Fruit fly (Drosophila melanogaster) whole organism, embryonic: ENCODE data around the gene CG8136.

Experiments
- Atf3 ChIP-seq: fragments of 200-800 bp; sonication (Bioruptor generic); optimal IDR thresholded peaks from 3 replicates; lab custom pipeline; 2016; ENCODE audit warnings: missing biosample characterization, missing genetic modification characterization
- Awh ChIP-seq: fragments of 200-800 bp; sonication (Bioruptor generic); IDR thresholded peaks from 2 replicates; pipeline ENCODE4, ENCODE4 v1.3.6; 2022; ENCODE audit warnings: missing biosample characterization, missing genetic modification characterization
- CG11398 ChIP-seq: fragments of 200-800 bp; sonication (Bioruptor generic); optimal IDR thresholded peaks from 2 replicates; lab custom pipeline; 2016; ENCODE audit warnings: missing biosample characterization, missing genetic modification characterization
- CG11504 ChIP-seq: fragments of 200-800 bp; sonication (Bioruptor generic); optimal IDR thresholded peaks from 3 replicates; lab custom pipeline; 2019; ENCODE audit warnings: missing biosample characterization, mild to moderate bottlenecking, missing genetic modification characterization, moderate library complexity
- CG12155 ChIP-seq: fragments of 200-800 bp; sonication (Bioruptor generic); optimal IDR thresholded peaks from 3 replicates; lab custom pipeline; 2016; ENCODE audit warnings: missing biosample characterization, missing genetic modification characterization
- CG12769 ChIP-seq: fragments of 200-800 bp; sonication (Bioruptor generic); optimal IDR thresholded peaks from 2 replicates; lab custom pipeline; 2019; ENCODE audit warnings: missing biosample characterization, mild to moderate bottlenecking, missing genetic modification characterization, moderate library complexity
- CG14441 ChIP-seq: fragments of 200-800 bp; sonication (Bioruptor generic); IDR thresholded peaks from 2 replicates; pipeline ENCODE4 v1.3.6; 2022; ENCODE audit warnings: missing biosample characterization, missing genetic modification characterization
- CG16779 ChIP-seq: fragments of 200-800 bp; sonication (Bioruptor generic); IDR thresholded peaks from 2 replicates; pipeline ENCODE4 v1.3.6; 2022; ENCODE audit warnings: missing biosample characterization, missing genetic modification characterization
- CG2120 ChIP-seq: fragments of 200-800 bp; sonication (Bioruptor generic); optimal IDR thresholded peaks from 3 replicates; lab custom pipeline; 2016; ENCODE audit warnings: missing biosample characterization, missing genetic modification characterization
- CG2199 ChIP-seq: fragments of 200-800 bp; sonication (Bioruptor generic); IDR thresholded peaks from 3 replicates; pipeline ENCODE4 v1.3.6; 2022; ENCODE audit warnings: missing biosample characterization, missing genetic modification characterization
- CG2875 ChIP-seq: fragments of 200-800 bp; sonication (Bioruptor generic); optimal IDR thresholded peaks from 2 replicates; lab custom pipeline; 2017; ENCODE audit warnings: missing biosample characterization, mild to moderate bottlenecking, missing genetic modification characterization, missing genetic modification reagents
- CG30403 ChIP-seq: fragments of 200-800 bp; sonication (Bioruptor generic); optimal IDR thresholded peaks from 3 replicates; lab custom pipeline; 2016; ENCODE audit warnings: missing biosample characterization, missing genetic modification characterization
- CG3065 ChIP-seq: fragments of 200-800 bp; sonication (Bioruptor generic); optimal IDR thresholded peaks from 2 replicates; lab custom pipeline; 2016; ENCODE audit warnings: missing biosample characterization, missing genetic modification characterization
- CG42726 ChIP-seq: fragments of 200-800 bp; sonication (Bioruptor generic); IDR thresholded peaks from 2 replicates; pipeline ENCODE4 v1.3.6; 2022; ENCODE audit warnings: missing biosample characterization, missing genetic modification characterization; ENCODE audit not compliant: partially characterized antibody
- CG4282 ChIP-seq: fragments of 200-800 bp; sonication (Bioruptor generic); optimal IDR thresholded peaks from 2 replicates; lab custom pipeline; 2016; ENCODE audit warnings: missing biosample characterization, missing genetic modification characterization
- CG4707 ChIP-seq: fragments of 200-800 bp; sonication (Bioruptor generic); optimal IDR thresholded peaks from 2 replicates; lab custom pipeline; 2018; ENCODE audit warnings: missing biosample characterization, mild to moderate bottlenecking, missing genetic modification characterization, moderate library complexity
- CG8281 ChIP-seq: fragments of 200-800 bp; sonication (Bioruptor generic); optimal IDR thresholded peaks from 2 replicates; lab custom pipeline; 2018; ENCODE audit warnings: missing biosample characterization, mild to moderate bottlenecking, missing genetic modification characterization, moderate library complexity
- CG8359 ChIP-seq: fragments of 200-800 bp; sonication (Bioruptor generic); optimal IDR thresholded peaks from 2 replicates; lab custom pipeline; 2017; ENCODE audit warnings: missing biosample characterization, mild to moderate bottlenecking, missing genetic modification characterization, borderline replicate concordance
- CG9932 ChIP-seq: fragments of 200-800 bp; sonication (Bioruptor generic); IDR thresholded peaks from 2 replicates; pipeline ENCODE4 v1.3.6; 2022; ENCODE audit warnings: missing biosample characterization, missing genetic modification characterization
- Chrac-16 ChIP-seq: fragments of 200-800 bp; sonication (Bioruptor generic); optimal IDR thresholded peaks from 3 replicates; lab custom pipeline; 2016; ENCODE audit warnings: missing biosample characterization, missing genetic modification characterization
- D19A ChIP-seq: fragments of 200-800 bp; optimal IDR thresholded peaks from 3 replicates; lab custom pipeline; 2019; ENCODE audit warnings: missing biosample characterization, mild to moderate bottlenecking, missing genetic modification characterization, moderate library complexity
- Deaf1 ChIP-seq: fragments of 200-800 bp; optimal IDR thresholded peaks from 3 replicates; lab custom pipeline; 2019; ENCODE audit warnings: missing biosample characterization, mild to moderate bottlenecking, missing genetic modification characterization, moderate library complexity
- ERR ChIP-seq: fragments of 200-800 bp; sonication (Bioruptor generic); optimal IDR thresholded peaks from 2 replicates; lab custom pipeline; 2016; ENCODE audit warnings: missing biosample characterization, missing genetic modification characterization
- Ets97D ChIP-seq: fragments of 200-800 bp; sonication (Bioruptor generic); optimal IDR thresholded peaks from 3 replicates; lab custom pipeline; 2016; ENCODE audit warnings: missing biosample characterization, missing genetic modification characterization
- Fer1 ChIP-seq: fragments of 200-800 bp; sonication (Bioruptor generic); optimal IDR thresholded peaks from 2 replicates; lab custom pipeline; 2017; ENCODE audit warnings: missing biosample characterization, mild to moderate bottlenecking, missing genetic modification characterization
- Hr3 ChIP-seq: fragments of 200-800 bp; sonication (Bioruptor generic); optimal IDR thresholded peaks from 3 replicates; lab custom pipeline; 2016; ENCODE audit warnings: missing biosample characterization, missing genetic modification characterization
- Kr ChIP-seq: fragments of 200-800 bp; sonication (Bioruptor generic); optimal IDR thresholded peaks from 2 replicates; lab custom pipeline; 2017; ENCODE audit warnings: missing biosample characterization, mild to moderate bottlenecking, missing genetic modification characterization
- Nf-YB ChIP-seq: fragments of 200-800 bp; sonication (Bioruptor generic); optimal IDR thresholded peaks from 3 replicates; lab custom pipeline; 2019; ENCODE audit warnings: missing biosample characterization, mild to moderate bottlenecking, missing genetic modification characterization, moderate library complexity
- Nf-YC ChIP-seq: fragments of 200-800 bp; optimal IDR thresholded peaks from 3 replicates; lab custom pipeline; 2019; ENCODE audit warnings: missing biosample characterization, mild to moderate bottlenecking, missing genetic modification characterization, moderate library complexity
- Optix ChIP-seq: fragments of 200-800 bp; sonication (Bioruptor generic); IDR thresholded peaks from 3 replicates; pipeline ENCODE4 v1.3.6; 2022; ENCODE audit warnings: missing biosample characterization, missing genetic modification characterization
- Stat92E ChIP-seq, 3 experiments: fragments of >200 bp in 2 of 3; fragments of 200-800 bp in 1 of 3; sonication (Bioruptor generic) in 1 of 3; optimal IDR thresholded peaks; 2 replicates each; lab custom pipeline; 2017 to 2019; ENCODE audit warnings: missing biosample characterization in 3 of 3, missing genetic modification characterization in 3 of 3, mild to moderate bottlenecking in 1 of 3, moderate library complexity in 1 of 3
- cato ChIP-seq: fragments of 200-800 bp; sonication (Bioruptor generic); optimal IDR thresholded peaks from 2 replicates; lab custom pipeline; 2016; ENCODE audit warnings: missing biosample characterization, missing genetic modification characterization, borderline replicate concordance
- ci ChIP-seq: fragments of 200-800 bp; sonication (Bioruptor generic); IDR thresholded peaks from 3 replicates; pipeline ENCODE4 v1.3.6; 2022; ENCODE audit warnings: missing biosample characterization, missing genetic modification characterization
- emc ChIP-seq: fragments of 200-800 bp; sonication (Bioruptor generic); optimal IDR thresholded peaks from 2 replicates; lab custom pipeline; 2016; ENCODE audit warnings: missing biosample characterization, missing genetic modification characterization
- exex ChIP-seq: fragments of 200-800 bp; sonication (Bioruptor generic); optimal IDR thresholded peaks from 4 replicates; lab custom pipeline; 2018; ENCODE audit warnings: missing biosample characterization, mild to moderate bottlenecking, missing genetic modification characterization, moderate library complexity
- eyg ChIP-seq: fragments of 200-800 bp; sonication (Bioruptor generic); optimal IDR thresholded peaks from 3 replicates; lab custom pipeline; 2016; ENCODE audit warnings: missing biosample characterization, missing genetic modification characterization
- fd102C ChIP-seq: fragments of 200-800 bp; sonication (Bioruptor generic); optimal IDR thresholded peaks from 2 replicates; lab custom pipeline; 2018; ENCODE audit warnings: missing biosample characterization, mild to moderate bottlenecking, missing genetic modification characterization, moderate library complexity
- grau ChIP-seq: fragments of 200-800 bp; optimal IDR thresholded peaks from 3 replicates; lab custom pipeline; 2019; ENCODE audit warnings: missing biosample characterization, mild to moderate bottlenecking, missing genetic modification characterization, moderate library complexity
- grn ChIP-seq: fragments of 200-800 bp; sonication (Bioruptor generic); optimal IDR thresholded peaks from 3 replicates; lab custom pipeline; 2017; ENCODE audit warnings: missing biosample characterization, missing genetic modification characterization
- gsb ChIP-seq: fragments of 200-800 bp; sonication (Bioruptor generic); IDR thresholded peaks from 2 replicates; pipeline ENCODE4 v1.3.6; 2022; ENCODE audit warnings: missing biosample characterization, missing genetic modification characterization
- inv ChIP-seq: fragments of 200-800 bp; sonication (Bioruptor generic); IDR thresholded peaks from 2 replicates; pipeline ENCODE4 v1.3.6; 2022; ENCODE audit warnings: missing biosample characterization, missing genetic modification characterization; ENCODE audit not compliant: partially characterized antibody
- jumu ChIP-seq: fragments of 200-800 bp; sonication (Bioruptor generic); optimal IDR thresholded peaks from 3 replicates; lab custom pipeline; 2016; ENCODE audit warnings: missing biosample characterization, missing genetic modification characterization
- mirr ChIP-seq: fragments of 200-800 bp; sonication (Bioruptor generic); optimal IDR thresholded peaks from 3 replicates; lab custom pipeline; 2018; ENCODE audit warnings: missing biosample characterization, mild to moderate bottlenecking, missing genetic modification characterization
- org-1 ChIP-seq: fragments of 200-800 bp; sonication (Bioruptor generic); optimal IDR thresholded peaks from 2 replicates; lab custom pipeline; 2017; ENCODE audit warnings: missing biosample characterization, missing genetic modification characterization
- pan ChIP-seq, 4 experiments: fragments of >200 bp in 3 of 4; fragments of 200-800 bp in 1 of 4; sonication (Bioruptor generic) in 1 of 4; optimal IDR thresholded peaks in 3 of 4; IDR thresholded peaks in 1 of 4; 2 replicates each; pipeline versions ENCODE4 v1.3.6 to Lab custom; 2017 to 2022; ENCODE audit warnings: missing biosample characterization in 2 of 4, missing genetic modification characterization in 2 of 4, mixed read lengths in 1 of 4
- pnt ChIP-seq: fragments of 200-800 bp; sonication (Bioruptor generic); optimal IDR thresholded peaks from 3 replicates; lab custom pipeline; 2016; ENCODE audit warnings: missing biosample characterization, missing genetic modification characterization
- sima ChIP-seq: fragments of 200-800 bp; sonication (Bioruptor generic); optimal IDR thresholded peaks from 2 replicates; lab custom pipeline; 2016; ENCODE audit warnings: missing biosample characterization, missing genetic modification characterization
- stwl ChIP-seq: fragments of 200-800 bp; sonication (Bioruptor generic); optimal IDR thresholded peaks from 3 replicates; lab custom pipeline; 2018; ENCODE audit warnings: missing biosample characterization, mild to moderate bottlenecking, missing genetic modification characterization, moderate library complexity
- toy ChIP-seq: fragments of 200-800 bp; sonication (Bioruptor generic); IDR thresholded peaks from 2 replicates; pipeline ENCODE4 v1.3.6; 2022; ENCODE audit warnings: missing biosample characterization, missing genetic modification characterization

CG8136 gene

DNA sequence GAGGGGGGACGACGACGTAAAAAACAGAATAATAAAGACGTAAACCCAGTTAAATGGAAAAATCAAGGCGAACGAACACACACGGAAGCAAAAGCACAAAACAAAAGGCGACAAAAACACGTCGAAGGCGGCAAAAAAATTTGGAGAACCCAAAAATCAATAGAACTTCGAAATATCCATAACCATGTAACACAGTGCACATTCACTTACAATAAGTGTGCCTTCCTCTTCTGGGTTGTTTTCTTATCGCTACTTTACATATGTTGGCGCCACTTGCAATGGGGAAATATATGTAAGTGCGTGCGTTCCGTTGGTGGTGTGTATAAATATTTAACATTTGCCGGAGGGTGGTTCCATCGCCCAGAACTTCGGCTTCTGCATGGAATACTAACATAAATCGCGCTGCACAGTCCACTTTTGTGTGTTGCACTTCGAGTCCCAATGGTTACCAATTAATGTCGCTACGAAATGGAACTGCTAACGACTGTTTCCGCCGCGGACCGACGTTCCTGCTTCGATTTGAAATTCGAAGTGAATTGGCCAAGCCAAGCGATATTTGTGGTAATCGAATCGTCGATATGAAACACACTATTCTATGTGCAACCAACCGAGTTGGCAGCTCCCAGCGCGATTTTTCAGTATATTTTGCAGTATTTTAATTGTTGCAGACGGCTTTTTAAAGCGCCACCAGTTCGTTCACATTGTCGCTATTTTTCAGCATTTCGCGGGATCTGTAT is 26.1 kb downstream of the CG8136 start, which contains the start of the genes CG9801 and Nasp (continued):
- TF ChIP-seq exex (tag; lab: Kevin White, UChicago), result no peak
- TF ChIP-seq Stat92E (GFP tag; optimal IDR thresholded peaks at IDR 0.05; lab: Kevin White, UChicago), result peak in 1 of 3 experiments; percentile 63
- no peak for TF ChIP-seq CG8359
- no peak for TF ChIP-seq D19A (tag; lab: Kevin White, UChicago)
- TF ChIP-seq Hr3 (GFP tag; lab: Kevin White, UChicago), result no peak
- TF ChIP-seq CG42726 (GFP tag; lab: Robert Waterston, UW), result peak; percentile 54; the same call in 1 of the 2 replicates
- TF ChIP-seq CG11504 (tag; lab: Kevin White, UChicago), result peak; percentile 66
- peak; percentile 64 for TF ChIP-seq inv (GFP tag; lab: Robert Waterston, UW)
- TF ChIP-seq grau (tag; lab: Kevin White, UChicago), result peak; percentile 28
- peak; percentile 7 for TF ChIP-seq ERR (GFP tag; lab: Kevin White, UChicago)
- TF ChIP-seq CG2120 (GFP tag; lab: Kevin White, UChicago), result peak; percentile 46
- peak; percentile 95 for TF ChIP-seq Ets97D (GFP tag; lab: Kevin White, UChicago)
- TF ChIP-seq sima (GFP tag; lab: Kevin White, UChicago), result no peak
- peak; percentile 80 for TF ChIP-seq ci (GFP tag; lab: Robert Waterston, UW)
- TF ChIP-seq CG2875, result no peak
- no peak for TF ChIP-seq CG16779 (GFP tag; lab: Robert Waterston, UW)
- peak; percentile 20 for TF ChIP-seq CG12155 (GFP tag; lab: Kevin White, UChicago)
- TF ChIP-seq Nf-YC (tag; lab: Kevin White, UChicago), result peak; percentile 20
- no peak for TF ChIP-seq Optix (GFP tag; lab: Robert Waterston, UW)
- TF ChIP-seq CG3065 (GFP tag; lab: Kevin White, UChicago), result no peak
- TF ChIP-seq CG11398, result peak; percentile 20
- no peak for TF ChIP-seq grn (GFP tag; lab: Kevin White, UChicago)
- TF ChIP-seq Chrac-16, result peak; percentile 13
- no peak for TF ChIP-seq CG8281
- no peak for TF ChIP-seq CG4282 (GFP tag; lab: Kevin White, UChicago)
- peak; percentile 46 for TF ChIP-seq jumu (GFP tag; lab: Kevin White, UChicago)
- peak; percentile 35 for TF ChIP-seq Fer1 (GFP tag; lab: Kevin White, UChicago)
- no peak for TF ChIP-seq Kr (GFP tag; lab: Kevin White, UChicago)
- TF ChIP-seq gsb (GFP tag; lab: Robert Waterston, UW), result no peak
- TF ChIP-seq emc, result no peak
- TF ChIP-seq Atf3 (GFP tag; lab: Kevin White, UChicago), result no peak
- peak; percentile 65 for TF ChIP-seq CG2199 (GFP tag; lab: Robert Waterston, UW)
- peak; percentile 29 for TF ChIP-seq CG12769
- no peak for TF ChIP-seq cato (GFP tag; lab: Kevin White, UChicago)
- TF ChIP-seq CG4707, result no peak
- TF ChIP-seq org-1 (GFP tag; lab: Kevin White, UChicago), result peak; percentile 17
- TF ChIP-seq eyg, result no peak
- TF ChIP-seq toy (GFP tag; lab: Robert Waterston, UW), result no peak
- TF ChIP-seq stwl (tag; lab: Kevin White, UChicago), result peak; percentile 99
- TF ChIP-seq pan (optimal IDR thresholded peaks at IDR 0.05; lab: Kevin White, UChicago), result no peak
- TF ChIP-seq pan (GFP tag; optimal IDR thresholded peaks at IDR 0.05 in 1 of 2, IDR thresholded peaks at IDR 0.05 in 1 of 2), result peak in 1 of 2 experiments; percentile 35
- peak; percentile 31 for TF ChIP-seq CG30403 (GFP tag; lab: Kevin White, UChicago)
- no peak for TF ChIP-seq pnt (GFP tag; lab: Kevin White, UChicago)
- peak; percentile 30 for TF ChIP-seq mirr (GFP tag; lab: Kevin White, UChicago)
- TF ChIP-seq Deaf1 (tag; lab: Kevin White, UChicago), result peak; percentile 32
- no peak for TF ChIP-seq fd102C (GFP tag; lab: Kevin White, UChicago)
- TF ChIP-seq CG9932 (GFP tag; lab: Robert Waterston, UW), result peak; percentile 55
- TF ChIP-seq Awh (GFP tag; lab: Robert Waterston, UW), result no peak
- no peak for TF ChIP-seq Nf-YB (GFP tag; lab: Kevin White, UChicago)
- 0 out of 2 replicates have a peak, but pooled peaks have one; percentile 21 for TF ChIP-seq CG14441 (GFP tag; lab: Robert Waterston, UW)
